Fruit fly (Drosophila melanogaster): ENCODE results near the gene CG7627.

The CG7627 gene

dm6 chr2L:8361204-8361952, 891 bp downstream of the CG7627 start:
- TF ChIP-seq CG17801 (GFP tag; optimal IDR thresholded peaks at IDR 0.05; ENCODE audit: partially characterized antibody): peak; percentile 89

- TF ChIP-seq CG17801 (GFP tag; optimal IDR thresholded peaks at IDR 0.05; ENCODE audit: partially characterized antibody): no peak
Measured at dm6 chr2L:8355419-8355818, 6.8 kb downstream of the CG7627 start.

- no peak for TF ChIP-seq CG17801 (GFP tag; optimal IDR thresholded peaks at IDR 0.05; ENCODE audit: partially characterized antibody)
Measured at dm6 chr2L:8351864-8352263, 10.4 kb downstream of the CG7627 start, which contains the start of gene Mur29B. Mur29B (plus strand) TSS chr2L:8352187.

- TF ChIP-seq CG17801 (GFP tag; optimal IDR thresholded peaks at IDR 0.05; ENCODE audit: partially characterized antibody): no peak
Measured at dm6 chr2L:8351333-8351732, 10.9 kb downstream of the CG7627 start.

dm6 chr2L:8350560-8351171, 11.6 kb downstream of the CG7627 start:
- no peak for TF ChIP-seq CG17801 (GFP tag; optimal IDR thresholded peaks at IDR 0.05; ENCODE audit: partially characterized antibody)

DNA sequence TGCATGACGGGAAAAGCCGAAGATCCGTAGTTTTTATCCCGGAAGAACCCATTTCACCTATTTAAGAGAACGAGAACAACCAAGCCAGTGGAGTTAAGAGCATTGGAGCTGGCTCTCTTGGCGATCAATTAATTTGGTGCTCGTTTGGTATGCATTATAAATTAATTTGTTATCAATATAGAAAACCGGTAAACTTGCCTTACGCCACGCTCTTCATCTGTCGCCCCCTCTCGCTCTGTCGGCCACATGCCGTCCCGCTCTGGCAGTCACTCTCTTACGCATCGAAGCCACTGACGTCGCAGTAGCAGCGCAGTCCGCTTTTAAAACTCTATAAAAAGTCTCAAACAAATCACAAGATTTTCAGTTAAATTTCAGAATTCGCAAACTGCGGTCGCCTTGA, 16.0 kb downstream of the CG7627 start, which contains the start of gene CG7778:
Gene CG7778 (plus strand): TSS at position 361 of the 400 bp plus-strand sequence.
- TF ChIP-seq CG17801 (GFP tag; optimal IDR thresholded peaks at IDR 0.05; ENCODE audit: partially characterized antibody): no peak

dm6 chr2L:8344536-8344935, 17.7 kb downstream of the CG7627 start:
- TF ChIP-seq CG17801 (GFP tag; optimal IDR thresholded peaks at IDR 0.05; ENCODE audit: partially characterized antibody): no peak

DNA sequence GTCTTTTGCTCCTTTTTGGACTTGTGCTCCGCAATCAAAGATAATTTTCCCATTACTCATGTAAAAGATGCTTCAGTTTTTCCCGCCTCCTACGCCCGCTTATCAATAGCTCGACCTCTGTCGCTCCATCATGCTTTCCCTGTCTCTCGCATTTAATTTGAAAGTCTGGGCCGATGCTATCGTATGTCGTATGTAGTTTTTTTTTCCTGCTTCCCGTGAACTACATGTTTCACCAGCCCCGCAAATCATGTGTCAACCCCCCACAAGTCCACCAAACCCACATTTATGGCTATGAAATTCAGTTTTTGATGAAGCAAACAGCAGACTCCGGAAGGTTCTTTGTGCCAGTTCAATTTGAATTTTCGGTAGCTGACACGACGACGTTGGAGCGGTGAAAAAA, 19.9 kb downstream of the CG7627 start, which contains the start of gene CG14273:
Gene CG14273 (plus strand): TSS at position 301 of the 400 bp plus-strand sequence.
- no peak for TF ChIP-seq CG17801 (GFP tag; optimal IDR thresholded peaks at IDR 0.05; ENCODE audit: partially characterized antibody)

- TF ChIP-seq CG17801 (GFP tag; optimal IDR thresholded peaks at IDR 0.05; ENCODE audit: partially characterized antibody): no peak
Measured at dm6 chr2L:8339751-8340349, 22.4 kb downstream of the CG7627 start.

DNA sequence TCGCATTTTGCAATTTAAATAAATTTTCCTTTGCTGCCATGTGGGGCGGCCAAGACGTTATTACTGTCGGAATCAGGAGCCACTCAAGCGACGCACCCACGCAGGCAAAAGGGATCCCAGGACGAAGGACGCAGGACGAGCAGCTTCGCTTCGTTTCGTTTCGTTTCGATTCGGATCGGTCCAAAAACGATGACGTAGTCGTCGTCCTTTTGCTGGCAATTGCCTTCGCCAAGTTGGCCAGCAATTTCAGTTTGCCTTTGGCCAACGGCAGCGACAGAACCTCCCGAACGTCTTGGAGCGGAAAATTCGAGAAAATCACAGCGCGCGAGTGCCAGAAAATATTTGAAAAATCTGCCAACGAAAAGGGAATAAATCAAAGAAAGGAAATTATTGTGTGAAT, 24.2 kb downstream of the CG7627 start, which contains the start of gene witty:
Gene witty (plus strand): TSS at position 249 of the 400 bp plus-strand sequence.
- TF ChIP-seq CG17801 (GFP tag; optimal IDR thresholded peaks at IDR 0.05; ENCODE audit: partially characterized antibody): no peak

- no peak for TF ChIP-seq CG17801 (GFP tag; optimal IDR thresholded peaks at IDR 0.05; ENCODE audit: partially characterized antibody)
Measured at dm6 chr2L:8334705-8335104, 27.6 kb downstream of the CG7627 start.

DNA sequence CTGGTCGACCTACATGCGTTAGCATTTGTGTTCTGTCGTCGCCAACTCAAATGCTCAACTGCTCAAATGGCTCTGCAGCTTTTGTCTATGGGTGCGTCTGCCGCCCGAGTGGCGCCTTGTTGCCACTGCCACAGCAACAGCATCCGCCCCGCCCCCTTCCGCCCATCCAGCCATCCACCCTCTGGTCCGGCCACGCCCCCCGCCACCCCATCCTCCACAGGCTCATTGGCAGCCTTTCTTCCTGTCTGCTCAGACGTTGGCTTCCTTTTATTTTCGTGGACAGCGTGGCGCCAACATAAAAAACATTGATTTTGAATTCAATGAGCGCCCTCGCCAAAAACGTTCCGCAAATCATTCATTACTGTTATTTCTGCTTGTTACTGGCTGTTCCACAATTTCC, 28.6 kb downstream of the CG7627 start:
- TF ChIP-seq CG17801 (GFP tag; optimal IDR thresholded peaks at IDR 0.05; ENCODE audit: partially characterized antibody): no peak

dm6 chr2L:8333185-8333584, 29.1 kb downstream of the CG7627 start:
- no peak for TF ChIP-seq CG17801 (GFP tag; optimal IDR thresholded peaks at IDR 0.05; ENCODE audit: partially characterized antibody)

- TF ChIP-seq CG17801 (GFP tag; optimal IDR thresholded peaks at IDR 0.05; ENCODE audit: partially characterized antibody): no peak
Measured at dm6 chr2L:8328526-8329097, 33.7 kb downstream of the CG7627 start.

dm6 chr2L:8327783-8328327, 34.4 kb downstream of the CG7627 start:
- no peak for TF ChIP-seq CG17801 (GFP tag; optimal IDR thresholded peaks at IDR 0.05; ENCODE audit: partially characterized antibody)
